Fruit fly (Drosophila melanogaster) whole organism, prepupa: ENCODE results near the gene Hsp83.
A peak's percentile ranks its signal among the peaks of the same experiment; 100 is the strongest.

Experiments used
- CG10669 ChIP-seq: fragments of 200-800 bp; sonication (Bioruptor generic); optimal IDR thresholded peaks from 3 replicates; lab custom pipeline; 2018; ENCODE audit warnings: missing biosample characterization, mild to moderate bottlenecking, missing genetic modification characterization, moderate library complexity
- CG11762 ChIP-seq: fragments of 200-800 bp; sonication (Bioruptor generic); optimal IDR thresholded peaks from 3 replicates; lab custom pipeline; 2016; ENCODE audit warnings: missing biosample characterization, missing genetic modification characterization; ENCODE audit not compliant: insufficient read depth
- CG11902 ChIP-seq: fragments of 200-800 bp; sonication (Bioruptor generic); optimal IDR thresholded peaks from 3 replicates; lab custom pipeline; 2016; ENCODE audit warnings: missing biosample characterization, missing genetic modification characterization
- CG1621 ChIP-seq: fragments of 200-800 bp; sonication (Bioruptor generic); optimal IDR thresholded peaks from 3 replicates; lab custom pipeline; 2018; ENCODE audit warnings: missing biosample characterization, mild to moderate bottlenecking, missing genetic modification characterization
- CG3032 ChIP-seq: fragments of 200-800 bp; optimal IDR thresholded peaks from 2 replicates; lab custom pipeline; 2019; ENCODE audit warnings: missing biosample characterization, mild to moderate bottlenecking, missing genetic modification characterization, moderate library complexity
- CG31627 ChIP-seq: fragments of 200-800 bp; sonication (Bioruptor generic); optimal IDR thresholded peaks from 3 replicates; lab custom pipeline; 2016; ENCODE audit warnings: missing biosample characterization, missing genetic modification characterization
- CG32006 ChIP-seq: fragments of 200-800 bp; sonication (Bioruptor generic); optimal IDR thresholded peaks from 3 replicates; lab custom pipeline; 2017; ENCODE audit warnings: missing biosample characterization, mild to moderate bottlenecking, missing genetic modification characterization
- CG34406 ChIP-seq: fragments of 200-800 bp; sonication (Bioruptor generic); optimal IDR thresholded peaks from 3 replicates; lab custom pipeline; 2016; ENCODE audit warnings: missing biosample characterization, missing genetic modification characterization
- CG3919 ChIP-seq: fragments of 200-800 bp; sonication (Bioruptor generic); optimal IDR thresholded peaks from 3 replicates; lab custom pipeline; 2016; ENCODE audit warnings: missing biosample characterization, missing genetic modification characterization
- CG6276 ChIP-seq: fragments of 200-800 bp; sonication (Bioruptor generic); optimal IDR thresholded peaks from 2 replicates; lab custom pipeline; 2017; ENCODE audit warnings: missing biosample characterization, mild to moderate bottlenecking, missing genetic modification characterization
- CG6792 ChIP-seq: fragments of 200-800 bp; sonication (Bioruptor generic); optimal IDR thresholded peaks from 3 replicates; lab custom pipeline; 2016; ENCODE audit warnings: missing biosample characterization, missing genetic modification characterization
- CG6808 ChIP-seq: fragments of 200-800 bp; sonication (Bioruptor generic); optimal IDR thresholded peaks from 3 replicates; lab custom pipeline; 2017; ENCODE audit warnings: missing biosample characterization, missing genetic modification characterization, mild to moderate bottlenecking, moderate library complexity, missing genetic modification reagents
- CG6854 ChIP-seq: fragments of 200-800 bp; sonication (Bioruptor generic); optimal IDR thresholded peaks from 2 replicates; lab custom pipeline; 2017; ENCODE audit warnings: missing biosample characterization, mild to moderate bottlenecking, missing genetic modification characterization
- CG8119 ChIP-seq: fragments of 200-800 bp; sonication (Bioruptor generic); IDR thresholded peaks from 3 replicates; pipeline ENCODE4 v1.3.6; 2022; ENCODE audit warnings: missing biosample characterization, missing genetic modification characterization
- CG8632 ChIP-seq: fragments of 200-800 bp; sonication (Bioruptor generic); optimal IDR thresholded peaks from 3 replicates; lab custom pipeline; 2016; ENCODE audit warnings: missing biosample characterization, missing genetic modification characterization
- Eip78C ChIP-seq: fragments of 200-800 bp; sonication (Bioruptor generic); peaks from one replicate; lab custom pipeline; 2016; ENCODE audit warnings: missing biosample characterization, missing genetic modification characterization
- Ets21C ChIP-seq: fragments of 200-800 bp; sonication (Bioruptor generic); optimal IDR thresholded peaks from 3 replicates; lab custom pipeline; 2016; ENCODE audit warnings: missing biosample characterization, missing genetic modification characterization
- Ets96B ChIP-seq: fragments of 200-800 bp; optimal IDR thresholded peaks from 2 replicates; lab custom pipeline; 2019; ENCODE audit warnings: missing biosample characterization, mild to moderate bottlenecking, missing genetic modification characterization, moderate library complexity
- Gug ChIP-seq: fragments of 200-800 bp; sonication (Bioruptor generic); IDR thresholded peaks from 2 replicates; pipeline ENCODE4 v1.3.6; 2022; ENCODE audit warnings: missing biosample characterization, missing genetic modification characterization
- Hr38 ChIP-seq: sonication (Bioruptor generic); optimal IDR thresholded peaks from 2 replicates; lab custom pipeline; 2016; ENCODE audit warnings: missing biosample characterization, missing genetic modification characterization
- Hr39 ChIP-seq: fragments of 200-800 bp; sonication (Bioruptor generic); optimal IDR thresholded peaks from 2 replicates; lab custom pipeline; 2016; ENCODE audit warnings: missing biosample characterization, missing genetic modification characterization
- Hr4 ChIP-seq: fragments of 200-800 bp; sonication (Bioruptor generic); optimal IDR thresholded peaks from 3 replicates; lab custom pipeline; 2016; ENCODE audit warnings: missing biosample characterization, missing genetic modification characterization
- OdsH ChIP-seq: fragments of 200-800 bp; sonication (Bioruptor generic); optimal IDR thresholded peaks from 3 replicates; lab custom pipeline; 2016; ENCODE audit warnings: missing biosample characterization, missing genetic modification characterization
- Smox ChIP-seq: fragments of 200-800 bp; sonication (Bioruptor generic); optimal IDR thresholded peaks from 3 replicates; lab custom pipeline; 2016; ENCODE audit warnings: missing biosample characterization, missing genetic modification characterization
- Sox102F ChIP-seq: fragments of 200-800 bp; sonication (Bioruptor generic); optimal IDR thresholded peaks from 2 replicates; lab custom pipeline; 2016; ENCODE audit warnings: missing biosample characterization, mild to moderate bottlenecking, missing genetic modification characterization
- Sox14 ChIP-seq: fragments of 200-800 bp; sonication (Bioruptor generic); optimal IDR thresholded peaks from 3 replicates; lab custom pipeline; 2016; ENCODE audit warnings: missing biosample characterization, missing genetic modification characterization
- Sox15 ChIP-seq: fragments of 200-800 bp; sonication (Bioruptor generic); optimal IDR thresholded peaks from 3 replicates; lab custom pipeline; 2016; ENCODE audit warnings: missing biosample characterization, missing genetic modification characterization
- achi ChIP-seq: fragments of 200-800 bp; sonication (Bioruptor generic); optimal IDR thresholded peaks from 3 replicates; lab custom pipeline; 2016; ENCODE audit warnings: missing biosample characterization, missing genetic modification characterization
- cyc ChIP-seq: fragments of 200-800 bp; sonication (Bioruptor generic); optimal IDR thresholded peaks from 3 replicates; lab custom pipeline; 2016; ENCODE audit warnings: missing biosample characterization, missing genetic modification characterization
- dac ChIP-seq: fragments of 200-800 bp; sonication (Bioruptor generic); optimal IDR thresholded peaks from 2 replicates; lab custom pipeline; 2017; ENCODE audit warnings: missing biosample characterization, mild to moderate bottlenecking, missing genetic modification characterization
- dsx ChIP-seq: fragments of 200-800 bp; optimal IDR thresholded peaks from 3 replicates; lab custom pipeline; 2019; ENCODE audit warnings: missing biosample characterization, mild to moderate bottlenecking, missing genetic modification characterization, moderate library complexity; ENCODE audit not compliant: poor library complexity, severe bottlenecking
- esn ChIP-seq: fragments of 200-800 bp; sonication (Bioruptor generic); optimal IDR thresholded peaks from 2 replicates; lab custom pipeline; 2016; ENCODE audit warnings: missing biosample characterization, mild to moderate bottlenecking, missing genetic modification characterization, moderate library complexity
- fd59A ChIP-seq: fragments of 200-800 bp; sonication (Bioruptor generic); optimal IDR thresholded peaks from 2 replicates; lab custom pipeline; 2017; ENCODE audit warnings: missing biosample characterization, mild to moderate bottlenecking, missing genetic modification characterization, missing genetic modification reagents
- fkh ChIP-seq: fragments of 200-800 bp; sonication (Bioruptor generic); optimal IDR thresholded peaks from 3 replicates; lab custom pipeline; 2017; ENCODE audit warnings: missing biosample characterization, mild to moderate bottlenecking, missing genetic modification characterization, moderate library complexity
- lz ChIP-seq: fragments of 200-800 bp; sonication (Bioruptor generic); optimal IDR thresholded peaks from 3 replicates; lab custom pipeline; 2016; ENCODE audit warnings: missing biosample characterization, missing genetic modification characterization
- pdm3 ChIP-seq: fragments of 200-800 bp; sonication (Bioruptor generic); optimal IDR thresholded peaks from 3 replicates; lab custom pipeline; 2016; ENCODE audit warnings: missing biosample characterization, missing genetic modification characterization
- salr ChIP-seq, 2 experiments: fragments of 200-800 bp; sonication (Bioruptor generic); optimal IDR thresholded peaks; 3 replicates each; lab custom pipeline; 2016 to 2018; ENCODE audit warnings: missing biosample characterization in 2 of 2, missing genetic modification characterization in 2 of 2, mild to moderate bottlenecking in 1 of 2
- spab ChIP-seq: fragments of 200-800 bp; sonication (Bioruptor generic); optimal IDR thresholded peaks from 2 replicates; lab custom pipeline; 2017; ENCODE audit warnings: missing biosample characterization, mild to moderate bottlenecking, missing genetic modification characterization, missing genetic modification reagents
- ss ChIP-seq, 2 experiments: fragments of 200-800 bp; sonication (Bioruptor generic); optimal IDR thresholded peaks; 2 replicates in 1 of 2; 3 replicates in 1 of 2; lab custom pipeline; 2017 to 2018; ENCODE audit warnings: mild to moderate bottlenecking in 2 of 2, missing biosample characterization in 2 of 2, missing genetic modification characterization in 2 of 2, moderate library complexity in 1 of 2
- svp ChIP-seq: fragments of 200-800 bp; sonication (Bioruptor generic); peaks from one replicate; lab custom pipeline; 2016; ENCODE audit warnings: missing biosample characterization, missing genetic modification characterization
- topi ChIP-seq: fragments of 200-800 bp; sonication (Bioruptor generic); optimal IDR thresholded peaks from 3 replicates; lab custom pipeline; 2016; ENCODE audit warnings: missing biosample characterization, missing genetic modification characterization

Hsp83 gene

DNA sequence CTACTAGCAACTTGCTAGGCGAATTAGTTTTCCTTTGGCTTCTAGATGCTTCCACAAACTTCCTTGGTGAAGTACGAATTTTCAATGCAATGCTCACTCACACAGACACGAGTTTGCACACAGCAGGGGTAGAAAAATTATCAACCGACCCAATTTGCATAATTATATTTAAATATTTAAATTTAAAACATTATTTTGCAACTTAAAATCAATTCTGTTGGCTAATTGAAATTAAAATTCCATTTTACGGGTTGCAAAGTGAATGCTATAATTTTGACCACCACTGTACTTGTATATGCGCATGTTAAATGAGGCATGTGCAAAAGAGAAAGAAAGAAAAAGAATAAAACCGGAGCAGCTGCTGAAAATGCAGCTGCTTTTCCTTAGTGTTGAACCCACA is 1.3 kb downstream of the Hsp83 start (continued):
- TF ChIP-seq ss (GFP tag; optimal IDR thresholded peaks at IDR 0.05; lab: Kevin White, UChicago), result peak; percentile 69 to 83
- TF ChIP-seq CG6808, result peak; percentile 73
- TF ChIP-seq Sox15 (GFP tag; lab: Kevin White, UChicago), result peak; percentile 88
- peak; percentile 98 for TF ChIP-seq achi (GFP tag; lab: Kevin White, UChicago)
- peak; percentile 96 for TF ChIP-seq CG10669 (GFP tag; lab: Kevin White, UChicago)
- peak; percentile 92 for TF ChIP-seq CG1621 (tag; lab: Kevin White, UChicago)
- peak; percentile 95 for TF ChIP-seq Ets96B (tag; lab: Kevin White, UChicago)
- TF ChIP-seq topi (GFP tag; lab: Kevin White, UChicago), result peak; percentile 96
- TF ChIP-seq Hr38, result no peak
- TF ChIP-seq dac (GFP tag; lab: Kevin White, UChicago), result peak; percentile 95
- TF ChIP-seq CG8632 (GFP tag; lab: Kevin White, UChicago), result peak; percentile 97
- peak; percentile 80 for TF ChIP-seq fd59A (GFP tag; lab: Kevin White, UChicago)
- peak; percentile 92 for TF ChIP-seq Hr39 (GFP tag; lab: Kevin White, UChicago)
- TF ChIP-seq Sox14, result peak; percentile 94
- TF ChIP-seq Ets21C, result peak; percentile 82
- peak; percentile 89 to 97 for TF ChIP-seq salr (GFP tag; optimal IDR thresholded peaks at IDR 0.05; lab: Kevin White, UChicago)
- TF ChIP-seq CG3919 (GFP tag; lab: Kevin White, UChicago), result peak; percentile 98
- peak; percentile 93 for TF ChIP-seq dsx (GFP tag; lab: Kevin White, UChicago)
- TF ChIP-seq OdsH (GFP tag; lab: Kevin White, UChicago), result peak; percentile 98
- peak; percentile 93 for TF ChIP-seq CG11902
- peak; percentile 91 for TF ChIP-seq CG3032
- TF ChIP-seq cyc (GFP tag; lab: Kevin White, UChicago), result peak; percentile 95
- TF ChIP-seq Gug, result peak; percentile 98
- TF ChIP-seq Hr4 (GFP tag; lab: Kevin White, UChicago), result peak; percentile 96
- TF ChIP-seq Sox102F (GFP tag; lab: Kevin White, UChicago), result peak; percentile 97
- peak; percentile 98 for TF ChIP-seq CG34406
- peak; percentile 15 for TF ChIP-seq fkh (GFP tag; lab: Kevin White, UChicago)

DNA sequence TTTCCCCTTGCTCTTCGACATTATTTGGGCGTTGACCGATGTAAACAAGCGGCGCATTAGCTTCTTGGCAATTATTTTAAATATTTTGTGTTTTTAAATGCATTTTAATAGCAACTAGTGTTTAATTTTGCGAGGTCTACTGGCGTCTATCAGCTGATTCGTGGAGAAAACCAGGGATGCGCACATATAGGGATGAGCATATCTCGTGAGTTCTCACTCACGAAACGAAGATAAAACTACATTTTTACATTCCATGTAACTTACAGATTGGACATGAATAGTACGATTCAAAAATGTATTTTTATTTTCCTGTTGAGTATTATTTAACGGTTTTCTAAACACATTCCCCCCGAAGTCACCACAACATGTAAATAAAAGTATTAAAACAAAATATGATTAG is 4.7 kb downstream of the Hsp83 start, which contains the start of gene CG14966:
TSS of gene CG14966 (minus strand) at position 168 of the 400 bp plus-strand sequence.
- TF ChIP-seq Sox14 (peak; percentile 29), Hr39 (GFP tag; lab: Kevin White, UChicago) (peak; percentile 20), cyc (GFP tag; lab: Kevin White, UChicago) (peak; percentile 17), CG6276 (GFP tag; lab: Kevin White, UChicago) (no peak), CG34406 (no peak), CG11762 (GFP tag; lab: Kevin White, UChicago) (no peak), CG6792 (GFP tag; lab: Kevin White, UChicago) (no peak), Smox (GFP tag; lab: Kevin White, UChicago) (peak; percentile 31), Eip78C (peak; percentile 56), svp (peak; percentile 65), dsx (GFP tag; lab: Kevin White, UChicago) (peak; percentile 9), Ets21C (peak; percentile 5), pdm3 (GFP tag; lab: Kevin White, UChicago) (peak; percentile 26), topi (GFP tag; lab: Kevin White, UChicago) (peak; percentile 33), esn (GFP tag; lab: Kevin White, UChicago) (peak; percentile 45), ss (GFP tag; optimal IDR thresholded peaks at IDR 0.05; lab: Kevin White, UChicago) (peak in 1 of 2 experiments; percentile 23), CG32006 (GFP tag; lab: Kevin White, UChicago) (no peak), CG31627 (GFP tag; lab: Kevin White, UChicago) (peak; percentile 28), dac (GFP tag; lab: Kevin White, UChicago) (no peak), CG6808 (peak; percentile 3), CG6854 (GFP tag; lab: Kevin White, UChicago) (peak; percentile 26), lz (GFP tag; lab: Kevin White, UChicago) (peak; percentile 38), spab (GFP tag; lab: Kevin White, UChicago) (no peak), CG8119 (GFP tag; lab: Robert Waterston, UW) (no peak)
